Fruit fly (Drosophila melanogaster): ENCODE data around the gene CG43232.

Gene CG43232

dm6 chr2L:6921360-6922090, 10.4 kb upstream of the CG43232 start (continued):
- TF ChIP-seq CG7928 (GFP tag; optimal IDR thresholded peaks at IDR 0.05) (no peak), CG17829 (tag; optimal IDR thresholded peaks at IDR 0.05) (peak; percentile 8), ftz-f1 (GFP tag; optimal IDR thresholded peaks at IDR 0.05) (peak; percentile 79), bbx (GFP tag; IDR thresholded peaks at IDR 0.05; ENCODE audit: partially characterized antibody) (0 out of 2 replicates have a peak, but pooled peaks have one; percentile 16), sd (tag; optimal IDR thresholded peaks at IDR 0.05) (no peak), CG2712 (tag; optimal IDR thresholded peaks at IDR 0.05) (peak; percentile 13), Sry-β (GFP tag; optimal IDR thresholded peaks at IDR 0.05) (no peak), BtbVII (GFP tag; optimal IDR thresholded peaks at IDR 0.05) (no peak), NK7.1 (GFP tag; optimal IDR thresholded peaks at IDR 0.05) (no peak), sqz (GFP tag; optimal IDR thresholded peaks at IDR 0.05) (peak; percentile 65), E2f2 (GFP tag; IDR thresholded peaks at IDR 0.05) (0 out of 2 replicates have a peak, but pooled peaks have one; percentile 12), CG32772 (GFP tag; IDR thresholded peaks at IDR 0.05) (peak; percentile 24; the same call in 1 of the 2 replicates), ttk (GFP tag; IDR thresholded peaks at IDR 0.05) (no peak), Bdp1 (GFP tag; optimal IDR thresholded peaks at IDR 0.05) (no peak), CG17359 (tag; optimal IDR thresholded peaks at IDR 0.05) (peak; percentile 14), Ssrp (tag; optimal IDR thresholded peaks at IDR 0.05) (no peak), CG9215 (GFP tag; IDR thresholded peaks at IDR 0.05) (no peak), CG6689 (GFP tag; IDR thresholded peaks at IDR 0.05) (no peak), CG10147 (GFP tag; optimal IDR thresholded peaks at IDR 0.05) (peak; percentile 51), da (GFP tag; optimal IDR thresholded peaks at IDR 0.05) (no peak), chm (GFP tag; IDR thresholded peaks at IDR 0.05) (peak; percentile 2; the same call in 1 of the 2 replicates), TFAM (GFP tag; optimal IDR thresholded peaks at IDR 0.05) (no peak), CG10979 (tag; optimal IDR thresholded peaks at IDR 0.05) (no peak), CG31224 (GFP tag; IDR thresholded peaks at IDR 0.05) (no peak), hth (optimal IDR thresholded peaks at IDR 0.05) (no peak), CG3847 (GFP tag; IDR thresholded peaks at IDR 0.05) (no peak), Fer2 (tag; optimal IDR thresholded peaks at IDR 0.05) (no peak), Oaz (GFP tag; IDR thresholded peaks at IDR 0.05) (no peak), klu (GFP tag; IDR thresholded peaks at IDR 0.05) (no peak), E2f1 (GFP tag; IDR thresholded peaks at IDR 0.05) (peak; percentile 35; the same call in 1 of the 2 replicates), peb (GFP tag; IDR thresholded peaks at IDR 0.05) (no peak), trem (tag; optimal IDR thresholded peaks at IDR 0.05) (peak; percentile 30), Ravus (GFP tag; IDR thresholded peaks at IDR 0.05) (no peak), CG11695 (GFP tag; IDR thresholded peaks at IDR 0.05) (no peak), gfzf (GFP tag; optimal IDR thresholded peaks at IDR 0.05) (peak; percentile 19), CG9437 (GFP tag; optimal IDR thresholded peaks at IDR 0.05) (peak; percentile 99), Sox102F (GFP tag; optimal IDR thresholded peaks at IDR 0.05) (peak; percentile 3), CG12659 (GFP tag; optimal IDR thresholded peaks at IDR 0.05) (peak; percentile 13), pita (GFP tag; optimal IDR thresholded peaks at IDR 0.05) (no peak), fd102C (GFP tag; optimal IDR thresholded peaks at IDR 0.05) (no peak), schlank (tag; optimal IDR thresholded peaks at IDR 0.05) (no peak), CG12071 (GFP tag; optimal IDR thresholded peaks at IDR 0.05) (no peak), kay (GFP tag; optimal IDR thresholded peaks at IDR 0.05) (peak; percentile 11), MTF-1 (GFP tag; optimal IDR thresholded peaks at IDR 0.05; ENCODE audit: borderline replicate concordance) (no peak), D19B (GFP tag; optimal IDR thresholded peaks at IDR 0.05) (peak; percentile 51), B-H2 (GFP tag; optimal IDR thresholded peaks at IDR 0.05) (no peak), wor (GFP tag; IDR thresholded peaks at IDR 0.05) (no peak), HLHmδ (GFP tag; optimal IDR thresholded peaks at IDR 0.05) (no peak), twi (tag; optimal IDR thresholded peaks at IDR 0.05) (peak; percentile 87), gem (tag; optimal IDR thresholded peaks at IDR 0.05) (peak; percentile 12)
